Worm (Caenorhabditis elegans) whole organism, L1 larva: Measurements from ENCODE around the gene rab-28.
A peak's percentile ranks its signal among the peaks of the same experiment; 100 is the strongest.

Experiments used
- C04F5.9 ChIP-seq: sonication (generic microtip); optimal IDR thresholded peaks from 2 replicates; lab custom pipeline; 2016; ENCODE audit warnings: missing genetic modification characterization, missing compliant biosample characterization
- C16A3.4 ChIP-seq: fragments of 150-350 bp; optimal IDR thresholded peaks from 2 replicates; lab custom pipeline; 2014; ENCODE audit warnings: missing biosample characterization, missing genetic modification characterization
- F16B12.6 ChIP-seq: fragments of 150-350 bp; optimal IDR thresholded peaks from 2 replicates; lab custom pipeline; 2014; ENCODE audit warnings: missing biosample characterization, missing genetic modification characterization
- Y116A8C.19 ChIP-seq: sonication (generic microtip); optimal IDR thresholded peaks from 2 replicates; lab custom pipeline; 2016; ENCODE audit warnings: missing compliant biosample characterization, missing genetic modification characterization, borderline replicate concordance
- aha-1 ChIP-seq: fragments of 150-350 bp; optimal IDR thresholded peaks from 2 replicates; lab custom pipeline; 2014; ENCODE audit warnings: missing biosample characterization, missing genetic modification characterization
- alr-1 ChIP-seq: fragments of 200-800 bp; sonication (Bioruptor generic); optimal IDR thresholded peaks from 2 replicates; lab custom pipeline; 2018; ENCODE audit warnings: borderline replicate concordance, mild to moderate bottlenecking, missing genetic modification characterization, missing compliant biosample characterization
- ama-1 ChIP-seq: fragments of 150-350 bp; optimal IDR thresholded peaks from 2 replicates; lab custom pipeline; 2014
- blmp-1 ChIP-seq: fragments of 150-350 bp; optimal IDR thresholded peaks from 2 replicates; lab custom pipeline; 2014; ENCODE audit warnings: missing biosample characterization, missing genetic modification characterization
- ceh-8 ChIP-seq: fragments of 200-800 bp; sonication (Bioruptor generic); optimal IDR thresholded peaks from 2 replicates; lab custom pipeline; 2018; ENCODE audit warnings: mild to moderate bottlenecking, missing genetic modification characterization, moderate library complexity, missing compliant biosample characterization
- ceh-88 ChIP-seq: fragments of 200-800 bp; sonication (Bioruptor generic); IDR thresholded peaks from 2 replicates; pipeline ENCODE4 v1.3.6; 2022; ENCODE audit warnings: missing genetic modification characterization, missing compliant biosample characterization
- ces-1 ChIP-seq: fragments of 150-350 bp; optimal IDR thresholded peaks from 2 replicates; lab custom pipeline; 2014; ENCODE audit warnings: missing biosample characterization, missing genetic modification reagents, missing genetic modification characterization
- efl-1 ChIP-seq, 4 experiments: fragments of 150-350 bp; optimal IDR thresholded peaks in 3 of 4; peaks in 1 of 4; 1 replicate in 1 of 4; 2 replicates in 3 of 4; lab custom pipeline; 2014; ENCODE audit warnings: missing biosample characterization in 2 of 4, missing genetic modification characterization in 2 of 4, missing genetic modification reagents in 2 of 4
- efl-3 ChIP-seq: fragments of 200-800 bp; sonication (Bioruptor generic); optimal IDR thresholded peaks from 2 replicates; lab custom pipeline; 2018; ENCODE audit warnings: mild to moderate bottlenecking, missing genetic modification characterization, missing compliant biosample characterization
- egl-13 ChIP-seq: sonication (generic microtip); optimal IDR thresholded peaks from 2 replicates; lab custom pipeline; 2016; ENCODE audit warnings: missing genotype, missing genetic modification reagents, missing genetic modification characterization, missing compliant biosample characterization
- egl-27 ChIP-seq, 2 experiments: fragments of 150-350 bp in 1 of 2; sonication (generic microtip); optimal IDR thresholded peaks; 3 replicates each; lab custom pipeline; 2017 to 2018; ENCODE audit warnings: missing biosample characterization in 2 of 2, missing genetic modification characterization in 2 of 2, missing genetic modification reagents in 2 of 2
- elt-2 ChIP-seq: sonication (generic microtip); optimal IDR thresholded peaks from 2 replicates; lab custom pipeline; 2016; ENCODE audit warnings: missing genetic modification characterization, mild to moderate bottlenecking, inconsistent platforms, missing compliant biosample characterization, missing genetic modification reagents
- ets-5 ChIP-seq: fragments of 200-800 bp; sonication (Bioruptor generic); IDR thresholded peaks from 2 replicates; pipeline ENCODE4 v1.3.6; 2022; ENCODE audit warnings: missing genetic modification characterization, missing compliant biosample characterization
- fkh-10 ChIP-seq: sonication (generic microtip); optimal IDR thresholded peaks from 2 replicates; lab custom pipeline; 2017; ENCODE audit warnings: missing biosample characterization, missing genetic modification reagents, missing genetic modification characterization
- fkh-8 ChIP-seq: sonication (generic microtip); optimal IDR thresholded peaks from 2 replicates; lab custom pipeline; 2016; ENCODE audit warnings: mild to moderate bottlenecking, missing genetic modification characterization, missing compliant biosample characterization
- grh-1 ChIP-seq: fragments of 200-800 bp; sonication (Bioruptor generic); IDR thresholded peaks from 2 replicates; pipeline ENCODE4 v1.3.6; 2022; ENCODE audit warnings: missing genetic modification reagents, missing genetic modification characterization, missing compliant biosample characterization
- hlh-17 ChIP-seq: fragments of 200-800 bp; sonication (Bioruptor generic); optimal IDR thresholded peaks from 2 replicates; lab custom pipeline; 2018; ENCODE audit warnings: missing genetic modification characterization, mild to moderate bottlenecking, missing compliant biosample characterization, moderate library complexity, borderline replicate concordance
- hlh-4 ChIP-seq: sonication (generic microtip); optimal IDR thresholded peaks from 2 replicates; lab custom pipeline; 2016; ENCODE audit warnings: mild to moderate bottlenecking, missing genetic modification characterization, missing compliant biosample characterization
- hpl-2 ChIP-seq: fragments of 150-350 bp; optimal IDR thresholded peaks from 2 replicates; lab custom pipeline; 2014; ENCODE audit warnings: missing biosample characterization, missing genetic modification reagents, missing genetic modification characterization
- isw-1 ChIP-seq: fragments of 200-800 bp; sonication (Bioruptor generic); IDR thresholded peaks from 2 replicates; pipeline ENCODE4 v1.3.6; 2022; ENCODE audit warnings: missing genetic modification characterization, missing compliant biosample characterization
- jun-1 ChIP-seq: fragments of 150-350 bp; optimal IDR thresholded peaks from 2 replicates; lab custom pipeline; 2014; ENCODE audit warnings: missing biosample characterization, missing genetic modification reagents, missing genetic modification characterization
- lin-13 ChIP-seq: fragments of 150-350 bp; optimal IDR thresholded peaks from 2 replicates; lab custom pipeline; 2014; ENCODE audit warnings: missing biosample characterization, missing genetic modification reagents, missing genetic modification characterization
- lin-14 ChIP-seq: fragments of 200-800 bp; sonication (Bioruptor generic); optimal IDR thresholded peaks from 2 replicates; lab custom pipeline; 2018; ENCODE audit warnings: mild to moderate bottlenecking, missing genetic modification characterization, moderate library complexity, missing compliant biosample characterization
- lsy-2 ChIP-seq, 2 experiments: fragments of 150-350 bp; optimal IDR thresholded peaks; 2 replicates each; lab custom pipeline; 2014; ENCODE audit warnings: missing biosample characterization in 2 of 2, missing genetic modification characterization in 2 of 2
- mab-9 ChIP-seq: fragments of 200-800 bp; sonication (Bioruptor generic); IDR thresholded peaks from 2 replicates; pipeline ENCODE4 v1.3.6; 2022; ENCODE audit warnings: missing genetic modification reagents, missing genetic modification characterization, missing compliant biosample characterization
- mdl-1 ChIP-seq, 2 experiments: fragments of 150-350 bp; optimal IDR thresholded peaks; 2 replicates each; lab custom pipeline; 2014 to 2017; ENCODE audit warnings: missing biosample characterization in 2 of 2, missing genetic modification characterization in 2 of 2, inconsistent platforms in 1 of 2
- mef-2 ChIP-seq: fragments of 150-350 bp; optimal IDR thresholded peaks from 2 replicates; lab custom pipeline; 2014; ENCODE audit warnings: missing biosample characterization, missing genetic modification characterization
- mep-1 ChIP-seq: fragments of 150-350 bp; optimal IDR thresholded peaks from 2 replicates; lab custom pipeline; 2014; ENCODE audit warnings: missing biosample characterization, missing genetic modification characterization
- nhr-11 ChIP-seq: fragments of 150-350 bp; optimal IDR thresholded peaks from 2 replicates; lab custom pipeline; 2014; ENCODE audit warnings: missing biosample characterization, missing genetic modification characterization
- nhr-12 ChIP-seq: sonication (generic microtip); optimal IDR thresholded peaks from 2 replicates; lab custom pipeline; 2017; ENCODE audit warnings: missing biosample characterization, missing genetic modification characterization
- nhr-19 ChIP-seq: fragments of 200-800 bp; sonication (Bioruptor generic); conservative IDR thresholded peaks from 2 replicates; pipeline ENCODE4 v1.3.6; 2022; ENCODE audit warnings: missing genetic modification characterization, missing compliant biosample characterization
- nhr-237 ChIP-seq: fragments of 150-350 bp; optimal IDR thresholded peaks from 2 replicates; lab custom pipeline; 2014; ENCODE audit warnings: missing biosample characterization, missing genetic modification characterization
- nhr-28 ChIP-seq: fragments of 150-350 bp; optimal IDR thresholded peaks from 2 replicates; lab custom pipeline; 2014; ENCODE audit warnings: missing biosample characterization, missing genetic modification characterization
- nhr-76 ChIP-seq: sonication (generic microtip); optimal IDR thresholded peaks from 2 replicates; lab custom pipeline; 2017; ENCODE audit warnings: missing biosample characterization, missing genetic modification characterization
- nhr-77 ChIP-seq: fragments of 150-350 bp; optimal IDR thresholded peaks from 2 replicates; lab custom pipeline; 2014; ENCODE audit warnings: missing biosample characterization, missing genetic modification characterization
- nhr-84 ChIP-seq: sonication (generic microtip); optimal IDR thresholded peaks from 2 replicates; lab custom pipeline; 2017; ENCODE audit warnings: missing biosample characterization, missing genetic modification characterization
- nhr-85 ChIP-seq: sonication (generic microtip); peaks from one replicate; lab custom pipeline; 2016; ENCODE audit warnings: missing genetic modification characterization, inconsistent platforms, missing compliant biosample characterization
- nhr-90 ChIP-seq: sonication (generic microtip); optimal IDR thresholded peaks from 2 replicates; lab custom pipeline; 2016; ENCODE audit warnings: mild to moderate bottlenecking, missing genetic modification characterization, missing compliant biosample characterization; ENCODE audit not compliant: poor library complexity
- pax-3 ChIP-seq: fragments of 200-800 bp; sonication (Bioruptor generic); optimal IDR thresholded peaks from 2 replicates; lab custom pipeline; 2018; ENCODE audit warnings: mild to moderate bottlenecking, missing genetic modification characterization, moderate library complexity, missing compliant biosample characterization
- rnt-1 ChIP-seq: sonication (generic microtip); optimal IDR thresholded peaks from 2 replicates; lab custom pipeline; 2016; ENCODE audit warnings: mild to moderate bottlenecking, missing genetic modification characterization, moderate library complexity, missing compliant biosample characterization
- skn-1 ChIP-seq: fragments of 150-350 bp; optimal IDR thresholded peaks from 2 replicates; lab custom pipeline; 2014; ENCODE audit warnings: missing biosample characterization, missing genetic modification characterization
- snu-23 ChIP-seq: sonication (generic microtip); optimal IDR thresholded peaks from 2 replicates; lab custom pipeline; 2016; ENCODE audit warnings: missing genetic modification characterization, missing compliant biosample characterization
- sox-4 ChIP-seq: sonication (generic microtip); optimal IDR thresholded peaks from 2 replicates; lab custom pipeline; 2016; ENCODE audit warnings: missing genetic modification characterization, missing compliant biosample characterization
- tbx-2 ChIP-seq: sonication (generic microtip); optimal IDR thresholded peaks from 2 replicates; lab custom pipeline; 2016; ENCODE audit warnings: missing genetic modification characterization, missing compliant biosample characterization
- unc-130 ChIP-seq: fragments of 150-350 bp; optimal IDR thresholded peaks from 2 replicates; lab custom pipeline; 2017; ENCODE audit warnings: missing biosample characterization, missing genetic modification characterization, inconsistent platforms
- unc-30 ChIP-seq: sonication (generic microtip); optimal IDR thresholded peaks from 2 replicates; lab custom pipeline; 2017; ENCODE audit warnings: missing biosample characterization, missing genetic modification characterization
- unc-62 ChIP-seq: fragments of 150-350 bp; optimal IDR thresholded peaks from 2 replicates; lab custom pipeline; 2014; ENCODE audit warnings: missing biosample characterization, missing genetic modification reagents, missing genetic modification characterization
- unc-98 ChIP-seq: fragments of 200-800 bp; sonication (Bioruptor generic); IDR thresholded peaks from 2 replicates; pipeline ENCODE4 v1.3.6; 2022; ENCODE audit warnings: missing genetic modification characterization, missing compliant biosample characterization
- zip-4 ChIP-seq: fragments of 200-800 bp; sonication (Bioruptor generic); optimal IDR thresholded peaks from 2 replicates; lab custom pipeline; 2018; ENCODE audit warnings: mild to moderate bottlenecking, missing genetic modification characterization, moderate library complexity, missing compliant biosample characterization
- ztf-4 ChIP-seq: fragments of 150-350 bp; optimal IDR thresholded peaks from 2 replicates; lab custom pipeline; 2014; ENCODE audit warnings: missing biosample characterization, missing genetic modification characterization

The rab-28 gene

ce11 chrIV:9196755-9197154, 47.1 kb downstream of the rab-28 start:
- no peak for TF ChIP-seq nhr-85 (tag; lab: Kevin White, UChicago)
- peak; percentile 79 for TF ChIP-seq rnt-1 (tag; lab: Kevin White, UChicago)
- no peak for TF ChIP-seq unc-98 (GFP tag; lab: Robert Waterston, UW)
- no peak for TF ChIP-seq nhr-12
- TF ChIP-seq mep-1: peak; percentile 37
- TF ChIP-seq efl-3 (GFP tag; lab: Kevin White, UChicago): no peak
- TF ChIP-seq elt-2 (tag; lab: Kevin White, UChicago): peak; percentile 8
- no peak for TF ChIP-seq lin-13 (GFP tag; lab: Kevin White, UChicago)
- TF ChIP-seq nhr-28 (tag; lab: Kevin White, UChicago): no peak
- peak; percentile 55 to 71 for TF ChIP-seq lsy-2 (tag; optimal IDR thresholded peaks at IDR 0.05; lab: Kevin White, UChicago)
- TF ChIP-seq C16A3.4 (tag; lab: Kevin White, UChicago): no peak
- TF ChIP-seq unc-130 (tag; lab: Kevin White, UChicago): no peak
- no peak for TF ChIP-seq zip-4 (GFP tag; lab: Kevin White, UChicago)
- TF ChIP-seq hlh-17: no peak
- TF ChIP-seq ceh-88 (GFP tag; lab: Robert Waterston, UW): no peak
- no peak for TF ChIP-seq hpl-2 (GFP tag; lab: Kevin White, UChicago)
- peak; percentile 91 for TF ChIP-seq fkh-10 (GFP tag; lab: Kevin White, UChicago)
- TF ChIP-seq nhr-76 (tag; lab: Kevin White, UChicago): no peak
- no peak for TF ChIP-seq ama-1 (lab: Kevin White, UChicago)
- TF ChIP-seq egl-27 (tag; optimal IDR thresholded peaks at IDR 0.05; lab: Kevin White, UChicago): peak in 1 of 2 experiments; percentile 13
- TF ChIP-seq snu-23 (GFP tag; lab: Kevin White, UChicago): peak; percentile 75
- peak; percentile 37 for TF ChIP-seq isw-1 (GFP tag; lab: Robert Waterston, UW)
- TF ChIP-seq unc-62: no peak
- peak; percentile 41 for TF ChIP-seq mef-2
- TF ChIP-seq ets-5 (GFP tag; lab: Robert Waterston, UW): no peak
- TF ChIP-seq sox-4 (tag; lab: Kevin White, UChicago): no peak
- TF ChIP-seq blmp-1 (tag; lab: Kevin White, UChicago): no peak
- peak; percentile 72 for TF ChIP-seq jun-1 (tag; lab: Kevin White, UChicago)
- TF ChIP-seq egl-13 (tag; lab: Kevin White, UChicago): peak; percentile 43
- no peak for TF ChIP-seq F16B12.6 (tag; lab: Kevin White, UChicago)
- no peak for TF ChIP-seq unc-30 (tag; lab: Kevin White, UChicago)
- peak in 1 of 2 experiments; percentile 62 for TF ChIP-seq mdl-1 (tag; optimal IDR thresholded peaks at IDR 0.05; lab: Kevin White, UChicago)
- no peak for TF ChIP-seq nhr-11
- peak; percentile 61 to 70 for TF ChIP-seq efl-1 (optimal IDR thresholded peaks at IDR 0.05; lab: Kevin White, UChicago)
- TF ChIP-seq efl-1 (GFP tag; optimal IDR thresholded peaks at IDR 0.05 in 1 of 2; lab: Kevin White, UChicago): peak; percentile 35 to 93
- TF ChIP-seq nhr-90: peak; percentile 18
- TF ChIP-seq lin-14 (GFP tag; lab: Kevin White, UChicago): peak; percentile 93
- TF ChIP-seq nhr-77 (tag; lab: Kevin White, UChicago): peak; percentile 41
- no peak for TF ChIP-seq pax-3 (tag; lab: Kevin White, UChicago)
- peak; percentile 39 for TF ChIP-seq ztf-4 (tag; lab: Kevin White, UChicago)
- no peak for TF ChIP-seq mab-9 (GFP tag; lab: Robert Waterston, UW)
- peak; percentile 30 for TF ChIP-seq ces-1 (GFP tag; lab: Kevin White, UChicago)
- TF ChIP-seq nhr-237 (tag; lab: Kevin White, UChicago): no peak
- no peak for TF ChIP-seq hlh-4 (tag; lab: Kevin White, UChicago)
- peak; percentile 55 for TF ChIP-seq nhr-19 (GFP tag; lab: Robert Waterston, UW)
- peak; percentile 73 for TF ChIP-seq fkh-8 (tag; lab: Kevin White, UChicago)
- TF ChIP-seq nhr-84 (tag; lab: Kevin White, UChicago): no peak
- TF ChIP-seq Y116A8C.19 (tag; lab: Kevin White, UChicago): no peak
- peak; percentile 29 for TF ChIP-seq ceh-8 (GFP tag; lab: Kevin White, UChicago)
- no peak for TF ChIP-seq alr-1 (tag; lab: Kevin White, UChicago)
- TF ChIP-seq grh-1 (GFP tag; lab: Robert Waterston, UW): no peak
- peak; percentile 52 for TF ChIP-seq skn-1 (tag; lab: Kevin White, UChicago)
- no peak for TF ChIP-seq aha-1 (tag; lab: Kevin White, UChicago)
- peak; percentile 77 for TF ChIP-seq tbx-2
- TF ChIP-seq C04F5.9 (tag; lab: Kevin White, UChicago): no peak
